Fruit fly (Drosophila melanogaster): ENCODE results near the gene CG4198.

Gene CG4198

dm6 chrX:5308963-5309362, 4.1 kb upstream of the CG4198 start, which contains the start of the genes Cdk7 and snf (continued):
- TF ChIP-seq hkb (optimal IDR thresholded peaks at IDR 0.05) = no peak
- TF ChIP-seq hkb (GFP tag; IDR thresholded peaks at IDR 0.05) = no peak
- TF ChIP-seq CG3726 (GFP tag; IDR thresholded peaks at IDR 0.05) = no peak
- no peak for TF ChIP-seq nerfin-1 (tag; optimal IDR thresholded peaks at IDR 0.05)
- TF ChIP-seq MBD-R2 (GFP tag; IDR thresholded peaks at IDR 0.05) = peak; percentile 68
- TF ChIP-seq Taf1 (GFP tag; IDR thresholded peaks at IDR 0.05) = no peak
- TF ChIP-seq CG12299 (tag; optimal IDR thresholded peaks at IDR 0.05) = no peak
- TF ChIP-seq CG4360 (GFP tag; IDR thresholded peaks at IDR 0.05) = no peak
- TF ChIP-seq CG18599 (GFP tag; optimal IDR thresholded peaks at IDR 0.05) = peak; percentile 9
- no peak for TF ChIP-seq CG11398 (GFP tag; optimal IDR thresholded peaks at IDR 0.05)
- peak; percentile 83 for TF ChIP-seq Bgb (GFP tag; IDR thresholded peaks at IDR 0.05; ENCODE audit: partially characterized antibody)
- no peak for TF ChIP-seq CG14667 (GFP tag; IDR thresholded peaks at IDR 0.05)
- peak; percentile 54 for TF ChIP-seq HmgD (GFP tag; optimal IDR thresholded peaks at IDR 0.05)
- 0 out of 2 replicates have a peak, but pooled peaks have one; percentile 15 for TF ChIP-seq HLH3B (GFP tag; IDR thresholded peaks at IDR 0.05)
- peak; percentile 13 for TF ChIP-seq CG12236 (GFP tag; optimal IDR thresholded peaks at IDR 0.05)
- peak; percentile 74 for TF ChIP-seq CG2129 (GFP tag; IDR thresholded peaks at IDR 0.05; ENCODE audit: partially characterized antibody)
- peak; percentile 27 for TF ChIP-seq chn (GFP tag; optimal IDR thresholded peaks at IDR 0.05)
- TF ChIP-seq rib (GFP tag; IDR thresholded peaks at IDR 0.05) = no peak
- no peak for TF ChIP-seq zf30C (GFP tag; optimal IDR thresholded peaks at IDR 0.05)
- no peak for TF ChIP-seq prd (optimal IDR thresholded peaks at IDR 0.05)
- no peak for TF ChIP-seq prd (GFP tag; IDR thresholded peaks at IDR 0.05)
- TF ChIP-seq peb (GFP tag; IDR thresholded peaks at IDR 0.05) = no peak
- TF ChIP-seq CG3281 (GFP tag; optimal IDR thresholded peaks at IDR 0.05) = no peak
- no peak for TF ChIP-seq kni (GFP tag; optimal IDR thresholded peaks at IDR 0.05)
- TF ChIP-seq CG7357 (GFP tag; IDR thresholded peaks at IDR 0.05) = no peak
- peak; percentile 40 for TF ChIP-seq zen (tag; optimal IDR thresholded peaks at IDR 0.05)
- TF ChIP-seq CG10209 (GFP tag; optimal IDR thresholded peaks at IDR 0.05) = peak; percentile 12
- no peak for TF ChIP-seq esg (GFP tag; conservative IDR thresholded peaks at IDR 0.05)
- no peak for TF ChIP-seq maf-S (GFP tag; optimal IDR thresholded peaks at IDR 0.05)
- TF ChIP-seq nerfin-2 (GFP tag; IDR thresholded peaks at IDR 0.05; ENCODE audit: partially characterized antibody) = peak; percentile 85
- no peak for TF ChIP-seq CG3407 (GFP tag; optimal IDR thresholded peaks at IDR 0.05)
- TF ChIP-seq CG18262 (tag; optimal IDR thresholded peaks at IDR 0.05) = no peak
- peak; percentile 56 to 57 for TF ChIP-seq dpn (GFP tag; optimal IDR thresholded peaks at IDR 0.05)
- no peak for TF ChIP-seq H2.0 (GFP tag; IDR thresholded peaks at IDR 0.05)
- TF ChIP-seq chinmo (GFP tag; IDR thresholded peaks at IDR 0.05; ENCODE audit: partially characterized antibody) = 0 out of 4 replicates have a peak, but pooled peaks have one; percentile 56
- no peak for TF ChIP-seq Ravus (GFP tag; IDR thresholded peaks at IDR 0.05)
- TF ChIP-seq otp (GFP tag; IDR thresholded peaks at IDR 0.05) = no peak
- peak; percentile 82 for TF ChIP-seq inv (GFP tag; IDR thresholded peaks at IDR 0.05; ENCODE audit: partially characterized antibody)
- no peak for TF ChIP-seq fd102C (GFP tag; optimal IDR thresholded peaks at IDR 0.05)
- no peak for TF ChIP-seq CG11695 (GFP tag; IDR thresholded peaks at IDR 0.05)
- TF ChIP-seq croc (GFP tag; conservative IDR thresholded peaks at IDR 0.05) = no peak
- TF ChIP-seq pita (GFP tag; optimal IDR thresholded peaks at IDR 0.05) = no peak
- TF ChIP-seq Sin3A (optimal IDR thresholded peaks at IDR 0.05) = peak; percentile 95
- TF ChIP-seq D19A (tag; optimal IDR thresholded peaks at IDR 0.05) = no peak
- peak; percentile 56 for TF ChIP-seq CHES-1-like (GFP tag; optimal IDR thresholded peaks at IDR 0.05)
- peak; percentile 92 for TF ChIP-seq hb (GFP tag; IDR thresholded peaks at IDR 0.05; ENCODE audit: partially characterized antibody)
- TF ChIP-seq Pdp1 (GFP tag; optimal IDR thresholded peaks at IDR 0.05) = peak in 1 of 2 experiments; percentile 22
- TF ChIP-seq CG14710 (tag; optimal IDR thresholded peaks at IDR 0.05) = peak; percentile 65
- peak; percentile 77 for TF ChIP-seq E2f2 (GFP tag; IDR thresholded peaks at IDR 0.05)
- peak; percentile 52; the same call in 1 of the 2 replicates for TF ChIP-seq ssp (GFP tag; IDR thresholded peaks at IDR 0.05)
- TF ChIP-seq ems (GFP tag; optimal IDR thresholded peaks at IDR 0.05) = peak; percentile 22
- no peak for TF ChIP-seq BtbVII (GFP tag; optimal IDR thresholded peaks at IDR 0.05)
